Fruit fly (Drosophila melanogaster): ENCODE results near the gene CG42752.

CG42752 gene

DNA sequence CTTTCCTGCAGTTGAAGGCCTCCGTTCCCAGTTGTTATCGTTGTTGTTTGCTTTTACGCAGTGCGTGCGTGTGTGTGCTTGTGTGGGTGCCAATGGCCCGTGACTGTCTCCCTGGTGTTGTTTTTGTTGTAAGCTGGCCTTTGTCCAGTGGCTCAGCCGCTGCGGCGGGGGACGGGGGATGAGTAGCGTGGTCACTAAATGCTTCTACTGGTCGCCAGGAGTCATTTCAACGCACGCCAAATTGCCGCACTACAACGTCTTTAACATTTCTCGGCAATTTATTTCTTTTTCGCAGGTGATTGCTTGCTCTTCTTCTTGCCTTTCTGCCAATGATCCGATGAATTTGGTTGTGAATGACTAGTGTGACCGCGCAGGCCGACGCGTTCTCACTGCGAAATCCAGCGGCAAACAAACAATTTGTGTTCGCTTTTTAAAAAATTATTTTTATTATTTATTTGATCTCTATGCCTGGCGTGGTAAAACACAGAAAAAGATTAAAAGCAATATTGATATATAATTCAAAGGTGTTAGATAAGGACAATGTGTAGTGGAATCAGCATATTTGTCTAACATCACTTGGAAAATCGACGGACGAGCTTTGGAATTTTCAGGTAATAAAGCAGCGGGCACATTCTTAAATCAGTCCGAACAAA is 31.5 kb downstream of the CG42752 start, which contains the start of the genes Faf2 and Grip71 (continued):
- TF ChIP-seq Sry-δ (GFP tag; optimal IDR thresholded peaks at IDR 0.05) (peak; percentile 60), CG11456 (GFP tag; IDR thresholded peaks at IDR 0.05) (peak; percentile 96), NC2α (GFP tag; optimal IDR thresholded peaks at IDR 0.05) (peak; percentile 32), CHES-1-like (GFP tag; optimal IDR thresholded peaks at IDR 0.05) (peak; percentile 82), sug (tag; optimal IDR thresholded peaks at IDR 0.05) (peak; percentile 87), rib (GFP tag; IDR thresholded peaks at IDR 0.05) (peak; percentile 81), CG14667 (GFP tag; IDR thresholded peaks at IDR 0.05) (peak; percentile 95), dmrt11E (tag; optimal IDR thresholded peaks at IDR 0.05) (peak; percentile 92), scrt (GFP tag; optimal IDR thresholded peaks at IDR 0.05) (peak; percentile 68), E2f1 (GFP tag; IDR thresholded peaks at IDR 0.05) (peak; percentile 93), dpn (GFP tag; optimal IDR thresholded peaks at IDR 0.05) (peak; percentile 87 to 92), chm (GFP tag; IDR thresholded peaks at IDR 0.05) (peak; percentile 86), pan (optimal IDR thresholded peaks at IDR 0.05) (no peak), pan (GFP tag; optimal IDR thresholded peaks at IDR 0.05 in 1 of 2, IDR thresholded peaks at IDR 0.05 in 1 of 2) (peak in 1 of 2 experiments; percentile 95), lilli (GFP tag; optimal IDR thresholded peaks at IDR 0.05) (peak; percentile 96), NC2β (GFP tag; optimal IDR thresholded peaks at IDR 0.05) (peak; percentile 84), CG10267 (tag; optimal IDR thresholded peaks at IDR 0.05) (peak; percentile 84), Tbp (GFP tag; optimal IDR thresholded peaks at IDR 0.05) (no peak), CG14014 (GFP tag; IDR thresholded peaks at IDR 0.05) (peak; percentile 95), CG14965 (GFP tag; optimal IDR thresholded peaks at IDR 0.05; ENCODE audit: borderline replicate concordance) (no peak), twi (tag; optimal IDR thresholded peaks at IDR 0.05) (peak; percentile 81), kay (GFP tag; optimal IDR thresholded peaks at IDR 0.05) (peak; percentile 85), psq (GFP tag; optimal IDR thresholded peaks at IDR 0.05) (peak; percentile 77), CG15696 (tag; optimal IDR thresholded peaks at IDR 0.05) (peak; percentile 89), Lim3 (GFP tag; IDR thresholded peaks at IDR 0.05) (peak; percentile 76), ap (GFP tag; IDR thresholded peaks at IDR 0.05) (peak; percentile 93), Hr78 (GFP tag; optimal IDR thresholded peaks at IDR 0.05) (peak in 1 of 2 experiments; percentile 64), bcd (GFP tag; optimal IDR thresholded peaks at IDR 0.05) (peak; percentile 94), CG4617 (GFP tag; optimal IDR thresholded peaks at IDR 0.05; ENCODE audit: borderline replicate concordance) (peak; percentile 82), CG16863 (GFP tag; optimal IDR thresholded peaks at IDR 0.05) (peak; percentile 76), pros (GFP tag; optimal IDR thresholded peaks at IDR 0.05) (peak; percentile 7), jing (GFP tag; optimal IDR thresholded peaks at IDR 0.05) (peak; percentile 85), kah (GFP tag; optimal IDR thresholded peaks at IDR 0.05) (peak; percentile 13), stwl (tag; optimal IDR thresholded peaks at IDR 0.05) (peak; percentile 74), CG3163 (GFP tag; optimal IDR thresholded peaks at IDR 0.05) (peak; percentile 42), CG4328 (GFP tag; optimal IDR thresholded peaks at IDR 0.05) (peak; percentile 66), CG16779 (GFP tag; IDR thresholded peaks at IDR 0.05) (peak; percentile 83; the same call in 1 of the 2 replicates), gsb-n (tag; optimal IDR thresholded peaks at IDR 0.05) (peak; percentile 85), Dip3 (GFP tag; optimal IDR thresholded peaks at IDR 0.05) (peak; percentile 86), ham (GFP tag; IDR thresholded peaks at IDR 0.05) (peak; percentile 82), MESR4 (GFP tag; optimal IDR thresholded peaks at IDR 0.05) (peak; percentile 96), Hr39 (optimal IDR thresholded peaks at IDR 0.05) (no peak), Usf (GFP tag; optimal IDR thresholded peaks at IDR 0.05) (peak; percentile 87), insv (GFP tag; optimal IDR thresholded peaks at IDR 0.05) (peak in 1 of 2 experiments; percentile 59), bab2 (GFP tag; optimal IDR thresholded peaks at IDR 0.05) (peak; percentile 89), ro (GFP tag; IDR thresholded peaks at IDR 0.05) (peak; percentile 85), sim (GFP tag; IDR thresholded peaks at IDR 0.05) (peak; percentile 55), CG1832 (GFP tag; optimal IDR thresholded peaks at IDR 0.05) (no peak), crp (GFP tag; optimal IDR thresholded peaks at IDR 0.05) (peak in 1 of 2 experiments; percentile 72), CG12299 (tag; optimal IDR thresholded peaks at IDR 0.05) (peak; percentile 77)

Measured in whole organism, embryonic.